Fruit fly (Drosophila melanogaster) whole organism, embryonic: ENCODE measurements around the gene Nak.
A peak's percentile ranks its signal among the peaks of the same experiment; 100 is the strongest.

Source experiments
- CG1024 ChIP-seq: fragments of 200-800 bp; sonication (Bioruptor generic); IDR thresholded peaks from 2 replicates; pipeline ENCODE4 v1.3.6; 2022; ENCODE audit warnings: missing biosample characterization, missing genetic modification characterization
- CG10462 ChIP-seq: fragments of 200-800 bp; sonication (Bioruptor generic); optimal IDR thresholded peaks from 2 replicates; lab custom pipeline; 2016; ENCODE audit warnings: missing biosample characterization, missing genetic modification characterization
- CG11456 ChIP-seq: fragments of 200-800 bp; sonication (Bioruptor generic); IDR thresholded peaks from 3 replicates; pipeline ENCODE4 v1.3.6; 2022; ENCODE audit warnings: missing biosample characterization, missing genetic modification characterization
- CG13894 ChIP-seq: fragments of 200-800 bp; sonication (Bioruptor generic); optimal IDR thresholded peaks from 3 replicates; lab custom pipeline; 2018; ENCODE audit warnings: missing biosample characterization, mild to moderate bottlenecking, missing genetic modification characterization, moderate library complexity
- CG15479 ChIP-seq: fragments of 200-800 bp; sonication (Bioruptor generic); optimal IDR thresholded peaks from 3 replicates; lab custom pipeline; 2019; ENCODE audit warnings: missing biosample characterization, mild to moderate bottlenecking, missing genetic modification characterization, moderate library complexity
- CG15514 ChIP-seq: fragments of 200-800 bp; sonication (Bioruptor generic); optimal IDR thresholded peaks from 3 replicates; lab custom pipeline; 2017; ENCODE audit warnings: missing biosample characterization, missing genetic modification characterization, mild to moderate bottlenecking, moderate library complexity, missing genetic modification reagents
- CG1603 ChIP-seq: fragments of 200-800 bp; sonication (Bioruptor generic); optimal IDR thresholded peaks from 2 replicates; lab custom pipeline; 2019; ENCODE audit warnings: missing biosample characterization, mild to moderate bottlenecking, missing genetic modification characterization, moderate library complexity
- CG2712 ChIP-seq: fragments of 200-800 bp; optimal IDR thresholded peaks from 3 replicates; lab custom pipeline; 2019; ENCODE audit warnings: missing biosample characterization, mild to moderate bottlenecking, missing genetic modification characterization, moderate library complexity
- CG2889 ChIP-seq: fragments of 200-800 bp; sonication (Bioruptor generic); IDR thresholded peaks from 3 replicates; pipeline ENCODE4 v1.3.6; 2022; ENCODE audit warnings: missing biosample characterization, missing genetic modification characterization
- CG31388 ChIP-seq: fragments of 200-800 bp; sonication (Bioruptor generic); optimal IDR thresholded peaks from 2 replicates; lab custom pipeline; 2016; ENCODE audit warnings: missing biosample characterization, missing genetic modification characterization
- CG34376 ChIP-seq: fragments of 200-800 bp; sonication (Bioruptor generic); optimal IDR thresholded peaks from 2 replicates; lab custom pipeline; 2018; ENCODE audit warnings: missing biosample characterization, mild to moderate bottlenecking, missing genetic modification characterization
- CG3726 ChIP-seq: fragments of 200-800 bp; sonication (Bioruptor generic); IDR thresholded peaks from 3 replicates; pipeline ENCODE4, ENCODE4 v1.3.6; 2022; ENCODE audit warnings: missing biosample characterization, missing genetic modification characterization
- CG3995 ChIP-seq: fragments of 200-800 bp; sonication (Bioruptor generic); optimal IDR thresholded peaks from 3 replicates; lab custom pipeline; 2016; ENCODE audit warnings: missing biosample characterization, missing genetic modification characterization
- CG6654 ChIP-seq: fragments of 200-800 bp; sonication (Bioruptor generic); optimal IDR thresholded peaks from 2 replicates; lab custom pipeline; 2017; ENCODE audit warnings: missing biosample characterization, mild to moderate bottlenecking, missing genetic modification characterization
- CG8290 ChIP-seq, 3 experiments: fragments of 200-800 bp; sonication (Bioruptor generic); optimal IDR thresholded peaks; 2 replicates each; lab custom pipeline; 2016 to 2019; ENCODE audit warnings: missing biosample characterization in 3 of 3, missing genetic modification characterization in 3 of 3, mild to moderate bottlenecking in 2 of 3, moderate library complexity in 1 of 3
- CG8478 ChIP-seq: fragments of >200 bp; optimal IDR thresholded peaks from 2 replicates; lab custom pipeline; 2018
- CoRest ChIP-seq: fragments of 200-800 bp; sonication (Bioruptor generic); optimal IDR thresholded peaks from 3 replicates; lab custom pipeline; 2018; ENCODE audit warnings: missing biosample characterization, mild to moderate bottlenecking, missing genetic modification characterization, moderate library complexity
- CrebB ChIP-seq: fragments of 200-800 bp; sonication (Bioruptor generic); optimal IDR thresholded peaks from 3 replicates; lab custom pipeline; 2018; ENCODE audit warnings: missing biosample characterization, mild to moderate bottlenecking, missing genetic modification characterization
- D ChIP-seq, 2 experiments: fragments of 200-800 bp in 1 of 2; fragments of >200 bp in 1 of 2; sonication (Bioruptor generic) in 1 of 2; optimal IDR thresholded peaks; 2 replicates in 1 of 2; 3 replicates in 1 of 2; lab custom pipeline; 2017; ENCODE audit warnings: mild to moderate bottlenecking in 1 of 2, missing biosample characterization in 1 of 2, missing genetic modification characterization in 1 of 2, missing genetic modification reagents in 1 of 2
- D19B ChIP-seq: fragments of 200-800 bp; sonication (Bioruptor generic); optimal IDR thresholded peaks from 2 replicates; lab custom pipeline; 2017; ENCODE audit warnings: missing biosample characterization, mild to moderate bottlenecking, missing genetic modification characterization
- Dip2 ChIP-seq: fragments of 200-800 bp; sonication (Bioruptor generic); IDR thresholded peaks from 2 replicates; pipeline ENCODE4 v1.3.6; 2022; ENCODE audit warnings: missing biosample characterization, missing genetic modification characterization
- Drgx ChIP-seq: fragments of 200-800 bp; sonication (Bioruptor generic); IDR thresholded peaks from 2 replicates; pipeline ENCODE4 v1.3.6; 2022; ENCODE audit warnings: missing biosample characterization, missing genetic modification characterization
- GATAe ChIP-seq: fragments of 200-800 bp; sonication (Bioruptor generic); conservative IDR thresholded peaks from 2 replicates; pipeline ENCODE4 v1.3.6; 2022; ENCODE audit warnings: missing biosample characterization, missing genetic modification characterization
- Hey ChIP-seq: fragments of 200-800 bp; sonication (Bioruptor generic); optimal IDR thresholded peaks from 3 replicates; lab custom pipeline; 2018; ENCODE audit warnings: missing biosample characterization, mild to moderate bottlenecking, missing genetic modification characterization
- Hmx ChIP-seq: fragments of 200-800 bp; sonication (Bioruptor generic); optimal IDR thresholded peaks from 2 replicates; lab custom pipeline; 2016; ENCODE audit warnings: missing biosample characterization, missing genetic modification characterization
- Lim3 ChIP-seq: fragments of 200-800 bp; sonication (Bioruptor generic); IDR thresholded peaks from 2 replicates; pipeline ENCODE4 v1.3.6; 2022; ENCODE audit warnings: missing biosample characterization, missing genetic modification characterization
- Lpt ChIP-seq: fragments of >200 bp; optimal IDR thresholded peaks from 2 replicates; lab custom pipeline; 2018; ENCODE audit warnings: missing biosample characterization, missing genetic modification characterization
- Mad ChIP-seq: fragments of 200-800 bp; sonication (Bioruptor generic); optimal IDR thresholded peaks from 2 replicates; lab custom pipeline; 2016; ENCODE audit warnings: missing biosample characterization, missing genetic modification characterization
- Med ChIP-seq: fragments of 200-800 bp; sonication (Bioruptor generic); peaks from one replicate; lab custom pipeline; 2016; ENCODE audit warnings: missing biosample characterization, missing genetic modification characterization, mild to moderate bottlenecking, inconsistent platforms, moderate library complexity
- Mrtf ChIP-seq: fragments of 200-800 bp; sonication (Bioruptor generic); IDR thresholded peaks from 3 replicates; pipeline ENCODE4 v1.3.6; 2022; ENCODE audit warnings: missing biosample characterization, missing genetic modification characterization
- NC2α ChIP-seq: fragments of 200-800 bp; sonication (Bioruptor generic); optimal IDR thresholded peaks from 2 replicates; lab custom pipeline; 2016; ENCODE audit warnings: missing biosample characterization, missing genetic modification characterization
- Scr ChIP-seq: fragments of 200-800 bp; sonication (Bioruptor generic); IDR thresholded peaks from 2 replicates; pipeline ENCODE4 v1.3.6; 2022; ENCODE audit warnings: missing biosample characterization, missing genetic modification characterization; ENCODE audit not compliant: partially characterized antibody
- Spps ChIP-seq: fragments of 200-800 bp; sonication (Bioruptor generic); optimal IDR thresholded peaks from 2 replicates; lab custom pipeline; 2018; ENCODE audit warnings: missing biosample characterization, mild to moderate bottlenecking, missing genetic modification characterization
- Sry-δ ChIP-seq: fragments of 200-800 bp; sonication (Bioruptor generic); optimal IDR thresholded peaks from 2 replicates; lab custom pipeline; 2016; ENCODE audit warnings: missing biosample characterization, missing genetic modification characterization
- TFAM ChIP-seq: fragments of 200-800 bp; sonication (Bioruptor generic); optimal IDR thresholded peaks from 2 replicates; lab custom pipeline; 2017; ENCODE audit warnings: missing biosample characterization, missing genetic modification characterization, inconsistent platforms
- amos ChIP-seq: fragments of 200-800 bp; sonication (Bioruptor generic); IDR thresholded peaks from 2 replicates; pipeline ENCODE4 v1.3.6; 2022; ENCODE audit warnings: missing biosample characterization, missing genetic modification characterization; ENCODE audit not compliant: partially characterized antibody
- bigmax ChIP-seq: fragments of 200-800 bp; sonication (Bioruptor generic); optimal IDR thresholded peaks from 2 replicates; lab custom pipeline; 2018; ENCODE audit warnings: missing biosample characterization, mild to moderate bottlenecking, missing genetic modification characterization
- caup ChIP-seq: fragments of 200-800 bp; sonication (Bioruptor generic); optimal IDR thresholded peaks from 3 replicates; lab custom pipeline; 2017; ENCODE audit warnings: missing biosample characterization, mild to moderate bottlenecking, missing genetic modification characterization, moderate library complexity; ENCODE audit not compliant: severe bottlenecking
- ci ChIP-seq: fragments of 200-800 bp; sonication (Bioruptor generic); IDR thresholded peaks from 3 replicates; pipeline ENCODE4 v1.3.6; 2022; ENCODE audit warnings: missing biosample characterization, missing genetic modification characterization
- crc ChIP-seq: fragments of 200-800 bp; sonication (Bioruptor generic); optimal IDR thresholded peaks from 2 replicates; lab custom pipeline; 2016; ENCODE audit warnings: missing biosample characterization, missing genetic modification characterization
- crp ChIP-seq, 2 experiments: fragments of 200-800 bp; sonication (Bioruptor generic); optimal IDR thresholded peaks; 2 replicates in 1 of 2; 3 replicates in 1 of 2; lab custom pipeline; 2017; ENCODE audit warnings: missing biosample characterization in 2 of 2, missing genetic modification characterization in 2 of 2, mild to moderate bottlenecking in 1 of 2, moderate library complexity in 1 of 2
- dati ChIP-seq: fragments of 200-800 bp; sonication (Bioruptor generic); IDR thresholded peaks from 2 replicates; pipeline ENCODE4 v1.3.6; 2022; ENCODE audit warnings: missing biosample characterization, missing genetic modification characterization
- dpn ChIP-seq, 2 experiments: fragments of 200-800 bp; sonication (Bioruptor generic); optimal IDR thresholded peaks; 3 replicates each; lab custom pipeline; 2016; ENCODE audit warnings: missing biosample characterization in 2 of 2, missing genetic modification characterization in 2 of 2
- fru ChIP-seq: fragments of >200 bp; optimal IDR thresholded peaks from 2 replicates; lab custom pipeline; 2017
- jigr1 ChIP-seq: fragments of 200-800 bp; sonication (Bioruptor generic); IDR thresholded peaks from 3 replicates; pipeline ENCODE4 v1.3.6; 2022; ENCODE audit warnings: missing biosample characterization, missing genetic modification characterization
- mirr ChIP-seq: fragments of 200-800 bp; sonication (Bioruptor generic); optimal IDR thresholded peaks from 3 replicates; lab custom pipeline; 2018; ENCODE audit warnings: missing biosample characterization, mild to moderate bottlenecking, missing genetic modification characterization
- nerfin-1 ChIP-seq: fragments of 200-800 bp; sonication (Bioruptor generic); optimal IDR thresholded peaks from 3 replicates; lab custom pipeline; 2019; ENCODE audit warnings: missing biosample characterization, mild to moderate bottlenecking, missing genetic modification characterization, moderate library complexity
- nom ChIP-seq: fragments of 200-800 bp; sonication (Bioruptor generic); optimal IDR thresholded peaks from 2 replicates; lab custom pipeline; 2017; ENCODE audit warnings: missing biosample characterization, missing genetic modification characterization, mild to moderate bottlenecking, moderate library complexity, missing genetic modification reagents
- sd ChIP-seq: fragments of 200-800 bp; sonication (Bioruptor generic); optimal IDR thresholded peaks from 3 replicates; lab custom pipeline; 2018; ENCODE audit warnings: missing biosample characterization, mild to moderate bottlenecking, missing genetic modification characterization, moderate library complexity
- sug ChIP-seq: fragments of 200-800 bp; optimal IDR thresholded peaks from 2 replicates; lab custom pipeline; 2019; ENCODE audit warnings: missing biosample characterization, mild to moderate bottlenecking, missing genetic modification characterization, moderate library complexity
- tio ChIP-seq: fragments of 200-800 bp; sonication (Bioruptor generic); optimal IDR thresholded peaks from 2 replicates; lab custom pipeline; 2017; ENCODE audit warnings: missing biosample characterization, missing genetic modification characterization, inconsistent platforms

Nak gene

dm6 chr2L:18955666-18956065, 12.9 kb downstream of the Nak start (continued):
- no peak for TF ChIP-seq D (optimal IDR thresholded peaks at IDR 0.05; lab: Kevin White, UChicago)
- TF ChIP-seq D (GFP tag; optimal IDR thresholded peaks at IDR 0.05; lab: Kevin White, UChicago): no peak
- TF ChIP-seq jigr1 (GFP tag; lab: Robert Waterston, UW): no peak
- no peak for TF ChIP-seq Mad (GFP tag; lab: Kevin White, UChicago)
- TF ChIP-seq Mrtf (GFP tag; lab: Robert Waterston, UW): no peak
- 0 out of 2 replicates have a peak, but pooled peaks have one; percentile 4 for TF ChIP-seq amos (GFP tag; lab: Robert Waterston, UW)
- TF ChIP-seq CG2712 (tag; lab: Kevin White, UChicago): no peak
- TF ChIP-seq CG2889 (GFP tag; lab: Robert Waterston, UW): no peak
- TF ChIP-seq Lim3 (GFP tag; lab: Robert Waterston, UW): no peak
- no peak for TF ChIP-seq CG10462 (GFP tag; lab: Kevin White, UChicago)
- no peak for TF ChIP-seq Scr (GFP tag; lab: Robert Waterston, UW)
- no peak for TF ChIP-seq CoRest (tag; lab: Kevin White, UChicago)
- TF ChIP-seq dpn (GFP tag; optimal IDR thresholded peaks at IDR 0.05; lab: Kevin White, UChicago): no peak
- TF ChIP-seq CG1603 (tag; lab: Kevin White, UChicago): no peak
- TF ChIP-seq TFAM (GFP tag; lab: Kevin White, UChicago): no peak
- TF ChIP-seq Sry-δ (GFP tag; lab: Kevin White, UChicago): no peak
- no peak for TF ChIP-seq CG1024 (GFP tag; lab: Robert Waterston, UW)
- no peak for TF ChIP-seq CG31388 (GFP tag; lab: Kevin White, UChicago)
- no peak for TF ChIP-seq caup (GFP tag; lab: Kevin White, UChicago)
- TF ChIP-seq bigmax (GFP tag; lab: Kevin White, UChicago): no peak
- TF ChIP-seq CG34376: peak; percentile 86
- TF ChIP-seq nerfin-1 (tag; lab: Kevin White, UChicago): no peak
- no peak for TF ChIP-seq CG15514 (GFP tag; lab: Kevin White, UChicago)
- no peak for TF ChIP-seq sd (tag; lab: Kevin White, UChicago)
- no peak for TF ChIP-seq Spps
- TF ChIP-seq fru (lab: Kevin White, UChicago): no peak
- TF ChIP-seq CG6654: no peak
- TF ChIP-seq CG15479: no peak
- no peak for TF ChIP-seq CG8478
- peak; percentile 63 for TF ChIP-seq Med (GFP tag; lab: Kevin White, UChicago)
- no peak for TF ChIP-seq crc (GFP tag; lab: Kevin White, UChicago)
- no peak for TF ChIP-seq Hmx (GFP tag; lab: Kevin White, UChicago)
- no peak for TF ChIP-seq dati (GFP tag; lab: Robert Waterston, UW)
- no peak for TF ChIP-seq Dip2 (GFP tag; lab: Robert Waterston, UW)
- TF ChIP-seq NC2α (GFP tag; lab: Kevin White, UChicago): no peak
- no peak for TF ChIP-seq tio (GFP tag; lab: Kevin White, UChicago)
- TF ChIP-seq D19B: no peak

dm6 chr2L:18954255-18954715, 14.3 kb downstream of the Nak start, which contains the start of gene CG10621:
Gene CG10621 (minus strand): TSS chr2L:18954431.
- TF ChIP-seq mirr (GFP tag; lab: Kevin White, UChicago) (peak; percentile 95), Drgx (0 out of 2 replicates have a peak, but pooled peaks have one; percentile 16), CG3726 (GFP tag; lab: Robert Waterston, UW) (no peak), CG8290 (GFP tag; optimal IDR thresholded peaks at IDR 0.05; lab: Kevin White, UChicago) (no peak), CG8290 (tag; optimal IDR thresholded peaks at IDR 0.05; lab: Kevin White, UChicago) (peak in 1 of 2 experiments; percentile 65), nom (GFP tag; lab: Kevin White, UChicago) (peak; percentile 36), CG13894 (tag; lab: Kevin White, UChicago) (peak; percentile 24), CG34376 (peak; percentile 99), GATAe (GFP tag; lab: Robert Waterston, UW) (peak; percentile 27; the same call in 1 of the 2 replicates), ci (GFP tag; lab: Robert Waterston, UW) (0 out of 3 replicates have a peak, but pooled peaks have one; percentile 39), crp (GFP tag; optimal IDR thresholded peaks at IDR 0.05; lab: Kevin White, UChicago) (peak in 1 of 2 experiments; percentile 50), CG3995 (GFP tag; lab: Kevin White, UChicago) (no peak), CrebB (tag; lab: Kevin White, UChicago) (peak; percentile 3), sug (peak; percentile 97), Hey (peak; percentile 68), Lpt (GFP tag; lab: Kevin White, UChicago) (no peak), CG11456 (GFP tag; lab: Robert Waterston, UW) (0 out of 3 replicates have a peak, but pooled peaks have one; percentile 8)
